Worm (Caenorhabditis elegans) whole organism, L2 larva: Measurements from ENCODE around the gene srh-184.

Experiments
- F13H6.1 ChIP-seq: sonication (generic microtip); optimal IDR thresholded peaks from 2 replicates; lab custom pipeline; 2016; ENCODE audit warnings: missing genetic modification characterization, missing compliant biosample characterization
- ZK546.5 ChIP-seq: sonication (generic microtip); optimal IDR thresholded peaks from 2 replicates; lab custom pipeline; 2017; ENCODE audit warnings: missing biosample characterization, missing genetic modification characterization
- ama-1 ChIP-seq: fragments of 150-350 bp; optimal IDR thresholded peaks from 2 replicates; lab custom pipeline; 2018; ENCODE audit warnings: inconsistent platforms
- egl-27 ChIP-seq: sonication (generic microtip); optimal IDR thresholded peaks from 3 replicates; lab custom pipeline; 2017; ENCODE audit warnings: missing biosample characterization, missing genetic modification reagents, missing genetic modification characterization
- lin-11 ChIP-seq: fragments of 150-350 bp; sonication (generic microtip); optimal IDR thresholded peaks from 2 replicates; lab custom pipeline; 2014; ENCODE audit warnings: missing biosample characterization, missing genetic modification characterization, inconsistent platforms, mixed read lengths
- nhr-129 ChIP-seq: fragments of 150-350 bp; optimal IDR thresholded peaks from 2 replicates; lab custom pipeline; 2014; ENCODE audit warnings: missing biosample characterization, missing genetic modification characterization
- nhr-23 ChIP-seq: fragments of 150-350 bp; optimal IDR thresholded peaks from 2 replicates; lab custom pipeline; 2014; ENCODE audit warnings: missing biosample characterization, missing genetic modification reagents, missing genetic modification characterization
- nhr-25 ChIP-seq: fragments of 150-350 bp; sonication (generic microtip); optimal IDR thresholded peaks from 3 replicates; lab custom pipeline; 2014; ENCODE audit warnings: missing biosample characterization, missing genetic modification characterization
- nhr-77 ChIP-seq: fragments of 150-350 bp; optimal IDR thresholded peaks from 2 replicates; lab custom pipeline; 2014; ENCODE audit warnings: missing biosample characterization, missing genetic modification characterization
- sem-4 ChIP-seq: fragments of 150-350 bp; optimal IDR thresholded peaks from 2 replicates; lab custom pipeline; 2014; ENCODE audit warnings: missing biosample characterization, missing genetic modification reagents, missing genetic modification characterization
- skn-1 ChIP-seq: sonication (generic microtip); optimal IDR thresholded peaks from 2 replicates; lab custom pipeline; 2017; ENCODE audit warnings: missing biosample characterization, missing genetic modification characterization
- snpc-4 ChIP-seq: fragments of 150-350 bp; optimal IDR thresholded peaks from 2 replicates; lab custom pipeline; 2014; ENCODE audit warnings: missing biosample characterization, missing genetic modification characterization
- unc-62 ChIP-seq: fragments of 150-350 bp; optimal IDR thresholded peaks from 2 replicates; lab custom pipeline; 2014; ENCODE audit warnings: missing biosample characterization, missing genetic modification reagents, missing genetic modification characterization
- ztf-11 ChIP-seq: sonication (generic microtip); optimal IDR thresholded peaks from 2 replicates; lab custom pipeline; 2017; ENCODE audit warnings: missing biosample characterization, missing genetic modification characterization

ce11 chrV:10784011-10784410 is 14.0 kb downstream of the srh-184 start, which contains the start of gene D1054.8:
- no peak for TF ChIP-seq snpc-4 (tag; lab: Kevin White, UChicago)
- TF ChIP-seq nhr-77 (tag; lab: Kevin White, UChicago): no peak
- no peak for TF ChIP-seq egl-27 (tag; lab: Kevin White, UChicago)
- TF ChIP-seq lin-11 (tag; lab: Kevin White, UChicago): no peak
- TF ChIP-seq ZK546.5 (tag; lab: Kevin White, UChicago): no peak
- no peak for TF ChIP-seq nhr-129 (tag; lab: Kevin White, UChicago)
- TF ChIP-seq skn-1 (tag; lab: Kevin White, UChicago): no peak
- TF ChIP-seq unc-62 (GFP tag; lab: Kevin White, UChicago): no peak
- TF ChIP-seq nhr-23 (tag; lab: Kevin White, UChicago): no peak
- TF ChIP-seq F13H6.1 (tag; lab: Kevin White, UChicago): no peak
- no peak for TF ChIP-seq ztf-11 (tag; lab: Kevin White, UChicago)
- no peak for TF ChIP-seq nhr-25 (tag; lab: Kevin White, UChicago)
- no peak for TF ChIP-seq ama-1
- no peak for TF ChIP-seq sem-4 (tag; lab: Kevin White, UChicago)
